Worm (Caenorhabditis elegans) whole organism, mixed stage, embryonic: ENCODE measurements around the gene nlp-33.

Source experiments
- M03D4.4 ChIP-seq: sonication (generic microtip); optimal IDR thresholded peaks from 2 replicates; lab custom pipeline; 2017; ENCODE audit warnings: mild to moderate bottlenecking, missing genetic modification characterization, missing compliant biosample characterization
- bed-3 ChIP-seq: fragments of 200-800 bp; sonication (Bioruptor generic); optimal IDR thresholded peaks from 3 replicates; lab custom pipeline; 2018; ENCODE audit warnings: mild to moderate bottlenecking, missing genetic modification characterization, moderate library complexity, missing compliant biosample characterization
- blmp-1 ChIP-seq: fragments of 150-350 bp; optimal IDR thresholded peaks from 2 replicates; lab custom pipeline; 2014; ENCODE audit warnings: missing biosample characterization, missing genetic modification characterization
- ceh-39 ChIP-seq: fragments of 150-350 bp; optimal IDR thresholded peaks from 2 replicates; lab custom pipeline; 2014; ENCODE audit warnings: missing biosample characterization, missing genetic modification characterization
- ceh-83 ChIP-seq: fragments of 200-800 bp; sonication (Bioruptor generic); optimal IDR thresholded peaks from 2 replicates; lab custom pipeline; 2018; ENCODE audit warnings: mild to moderate bottlenecking, missing genetic modification characterization, missing compliant biosample characterization
- cnd-1 ChIP-seq: fragments of 200-800 bp; sonication (Bioruptor generic); optimal IDR thresholded peaks from 2 replicates; lab custom pipeline; 2018; ENCODE audit warnings: mild to moderate bottlenecking, missing genetic modification characterization, missing compliant biosample characterization
- drap-1 ChIP-seq: fragments of 200-800 bp; sonication (Bioruptor generic); optimal IDR thresholded peaks from 3 replicates; lab custom pipeline; 2018; ENCODE audit warnings: mild to moderate bottlenecking, missing genetic modification characterization, missing compliant biosample characterization
- elt-1 ChIP-seq: sonication (generic microtip); optimal IDR thresholded peaks from 2 replicates; lab custom pipeline; 2017; ENCODE audit warnings: missing genetic modification characterization, mild to moderate bottlenecking, missing compliant biosample characterization, antibody characterized with exemption, moderate library complexity, borderline replicate concordance; ENCODE audit not compliant: insufficient read depth
- elt-3 ChIP-seq: fragments of 150-350 bp; optimal IDR thresholded peaks from 2 replicates; lab custom pipeline; 2014; ENCODE audit warnings: missing biosample characterization, missing genetic modification characterization
- flh-1 ChIP-seq: fragments of 200-800 bp; sonication (Bioruptor generic); optimal IDR thresholded peaks from 2 replicates; lab custom pipeline; 2018; ENCODE audit warnings: mild to moderate bottlenecking, missing genetic modification characterization, moderate library complexity, missing compliant biosample characterization
- ham-2 ChIP-seq: fragments of 200-800 bp; sonication (Bioruptor generic); optimal IDR thresholded peaks from 2 replicates; lab custom pipeline; 2018; ENCODE audit warnings: mild to moderate bottlenecking, missing genetic modification characterization, missing compliant biosample characterization
- hlh-1 ChIP-seq: fragments of 150-350 bp; optimal IDR thresholded peaks from 2 replicates; lab custom pipeline; 2014; ENCODE audit warnings: missing biosample characterization, missing genetic modification reagents, missing genetic modification characterization
- lin-32 ChIP-seq: fragments of 200-800 bp; sonication (Bioruptor generic); optimal IDR thresholded peaks from 2 replicates; lab custom pipeline; 2018; ENCODE audit warnings: mild to moderate bottlenecking, missing genetic modification characterization, missing compliant biosample characterization
- lsy-2 ChIP-seq: fragments of 150-350 bp; optimal IDR thresholded peaks from 2 replicates; lab custom pipeline; 2014; ENCODE audit warnings: missing biosample characterization, missing genetic modification characterization
- mab-5 ChIP-seq: fragments of 150-350 bp; optimal IDR thresholded peaks from 2 replicates; lab custom pipeline; 2014; ENCODE audit warnings: missing biosample characterization, missing genetic modification characterization
- mep-1 ChIP-seq: fragments of 150-350 bp; optimal IDR thresholded peaks from 2 replicates; lab custom pipeline; 2017; ENCODE audit warnings: missing biosample characterization, missing genetic modification reagents, missing genetic modification characterization, inconsistent platforms
- mls-2 ChIP-seq: sonication (generic microtip); optimal IDR thresholded peaks from 2 replicates; lab custom pipeline; 2016; ENCODE audit warnings: mild to moderate bottlenecking, missing genetic modification characterization, moderate library complexity, missing compliant biosample characterization
- nhr-12 ChIP-seq: fragments of 150-350 bp; optimal IDR thresholded peaks from 2 replicates; lab custom pipeline; 2014; ENCODE audit warnings: missing biosample characterization, missing genetic modification characterization
- nhr-2 ChIP-seq: fragments of 150-350 bp; optimal IDR thresholded peaks from 2 replicates; lab custom pipeline; 2014; ENCODE audit warnings: missing biosample characterization, missing genetic modification characterization
- nhr-237 ChIP-seq: fragments of 150-350 bp; optimal IDR thresholded peaks from 2 replicates; lab custom pipeline; 2014; ENCODE audit warnings: missing biosample characterization, missing genetic modification characterization
- nhr-28 ChIP-seq: fragments of 150-350 bp; optimal IDR thresholded peaks from 2 replicates; lab custom pipeline; 2014; ENCODE audit warnings: missing biosample characterization, missing genetic modification characterization
- nhr-76 ChIP-seq: sonication (generic microtip); optimal IDR thresholded peaks from 2 replicates; lab custom pipeline; 2017; ENCODE audit warnings: missing biosample characterization, missing genetic modification characterization
- pha-4 ChIP-seq: fragments of 150-350 bp; optimal IDR thresholded peaks from 2 replicates; lab custom pipeline; 2018; ENCODE audit warnings: missing biosample characterization, missing genetic modification reagents, missing genetic modification characterization
- sem-2 ChIP-seq: fragments of 200-800 bp; sonication (Bioruptor generic); optimal IDR thresholded peaks from 2 replicates; lab custom pipeline; 2018; ENCODE audit warnings: mild to moderate bottlenecking, missing genetic modification characterization, missing compliant biosample characterization
- sptf-1 ChIP-seq: sonication (generic microtip); optimal IDR thresholded peaks from 2 replicates; lab custom pipeline; 2017; ENCODE audit warnings: mild to moderate bottlenecking, missing genetic modification characterization, moderate library complexity, missing compliant biosample characterization
- tbx-8 ChIP-seq: fragments of 200-800 bp; sonication (Bioruptor generic); optimal IDR thresholded peaks from 2 replicates; lab custom pipeline; 2018; ENCODE audit warnings: mild to moderate bottlenecking, missing genetic modification characterization, moderate library complexity, missing compliant biosample characterization
- unc-120 ChIP-seq: sonication (generic microtip); optimal IDR thresholded peaks from 2 replicates; lab custom pipeline; 2017; ENCODE audit warnings: missing genetic modification characterization, missing compliant biosample characterization; ENCODE audit not compliant: poor library complexity, severe bottlenecking
- unc-62 ChIP-seq: fragments of 150-350 bp; optimal IDR thresholded peaks from 2 replicates; lab custom pipeline; 2014; ENCODE audit warnings: missing biosample characterization, missing genetic modification reagents, missing genetic modification characterization
- zip-8 ChIP-seq: fragments of 150-350 bp; optimal IDR thresholded peaks from 2 replicates; lab custom pipeline; 2014; ENCODE audit warnings: missing biosample characterization, missing genetic modification characterization
- ztf-11 ChIP-seq: fragments of 150-350 bp; optimal IDR thresholded peaks from 2 replicates; lab custom pipeline; 2014; ENCODE audit warnings: missing biosample characterization, missing genetic modification characterization

The nlp-33 gene

DNA sequence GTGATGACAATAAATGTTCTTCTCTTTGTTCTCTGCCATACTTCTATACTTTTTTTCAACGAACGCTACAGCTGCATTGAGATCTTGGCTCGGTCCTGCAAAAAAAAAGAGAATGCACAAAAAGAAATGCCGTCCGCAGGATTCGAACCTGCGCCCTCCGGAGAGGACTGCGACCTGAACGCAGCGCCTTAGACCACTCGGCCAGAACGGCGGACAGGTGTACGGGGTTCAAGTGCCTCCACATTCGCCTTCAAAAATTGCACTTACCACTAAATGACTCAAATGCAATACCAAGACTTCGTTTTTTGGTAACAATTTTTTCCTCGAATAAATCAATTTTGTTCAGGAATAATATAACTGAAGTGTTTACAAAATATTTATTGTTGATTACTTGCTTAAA, 27.5 kb downstream of the nlp-33 start:
- TF ChIP-seq ceh-83 (GFP tag; lab: Kevin White, UChicago) = peak; percentile 55
- no peak for TF ChIP-seq sptf-1 (tag; lab: Kevin White, UChicago)

DNA sequence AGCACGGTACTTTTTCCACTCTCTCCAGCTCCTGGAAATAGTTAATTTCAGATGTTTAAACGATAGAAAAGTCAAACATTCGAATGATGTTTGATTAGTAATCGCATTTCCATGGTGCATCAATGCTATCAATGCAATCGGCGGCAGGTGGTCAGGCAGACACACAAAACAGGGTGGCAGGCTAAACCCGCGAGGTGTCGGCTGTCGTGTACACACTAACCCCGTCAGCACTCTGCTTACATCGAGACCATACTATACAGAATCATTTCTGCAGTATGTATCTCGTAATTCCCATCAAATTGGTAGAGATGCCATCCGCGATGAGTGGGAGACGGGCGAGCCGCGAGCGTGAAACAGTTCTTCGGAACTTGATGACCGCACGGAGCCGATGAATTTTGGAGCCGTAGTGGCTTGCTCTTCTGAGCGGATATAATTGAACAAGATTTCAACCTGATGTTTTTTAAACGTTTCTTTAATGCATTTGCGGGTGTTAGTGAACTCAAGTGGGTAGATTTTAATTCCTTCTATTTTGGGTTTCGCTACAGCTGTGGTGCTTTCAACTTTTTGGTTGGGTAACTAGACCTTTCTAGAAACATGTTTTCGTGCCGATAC, 29.7 kb downstream of the nlp-33 start:
- peak; percentile 2 for TF ChIP-seq sem-2 (GFP tag; lab: Kevin White, UChicago)

DNA sequence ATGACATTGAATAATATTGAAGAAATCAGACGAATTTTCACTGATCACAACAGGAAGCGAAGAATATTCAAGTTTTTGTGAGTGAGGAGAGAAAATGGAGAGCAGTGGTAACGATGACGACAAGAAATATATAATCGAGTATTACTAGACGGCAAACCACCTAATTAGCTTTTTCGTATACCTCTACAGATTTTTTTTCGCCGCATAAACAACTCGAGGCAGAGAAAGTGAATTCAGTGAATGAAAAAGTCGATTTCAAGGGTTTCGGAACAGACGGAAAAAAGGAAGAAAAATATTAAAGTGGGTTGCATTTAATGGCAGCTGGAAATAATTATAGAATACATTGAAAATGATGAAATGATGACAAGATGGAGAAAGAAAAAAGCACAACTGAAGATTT, 30.4 kb downstream of the nlp-33 start, which contains the start of gene gpa-1:
TSS of gene gpa-1 (minus strand) at position 101 of the 400 bp plus-strand sequence.
- TF ChIP-seq nhr-76 (tag; lab: Kevin White, UChicago) (no peak), zip-8 (no peak), ham-2 (GFP tag; lab: Kevin White, UChicago) (no peak), mls-2 (no peak), hlh-1 (tag; lab: Kevin White, UChicago) (no peak), ztf-11 (tag; lab: Kevin White, UChicago) (no peak), mep-1 (tag; lab: Kevin White, UChicago) (no peak), nhr-237 (tag; lab: Kevin White, UChicago) (no peak), blmp-1 (no peak), nhr-28 (tag; lab: Kevin White, UChicago) (no peak), bed-3 (GFP tag; lab: Kevin White, UChicago) (no peak), unc-120 (no peak), ceh-39 (tag; lab: Kevin White, UChicago) (no peak), unc-62 (GFP tag; lab: Kevin White, UChicago) (no peak), elt-3 (tag; lab: Kevin White, UChicago) (no peak), nhr-12 (tag; lab: Kevin White, UChicago) (no peak), mab-5 (tag; lab: Kevin White, UChicago) (no peak), pha-4 (tag; lab: Kevin White, UChicago) (no peak)
- TF ChIP-seq, all 35 proteins: peak for 0

DNA sequence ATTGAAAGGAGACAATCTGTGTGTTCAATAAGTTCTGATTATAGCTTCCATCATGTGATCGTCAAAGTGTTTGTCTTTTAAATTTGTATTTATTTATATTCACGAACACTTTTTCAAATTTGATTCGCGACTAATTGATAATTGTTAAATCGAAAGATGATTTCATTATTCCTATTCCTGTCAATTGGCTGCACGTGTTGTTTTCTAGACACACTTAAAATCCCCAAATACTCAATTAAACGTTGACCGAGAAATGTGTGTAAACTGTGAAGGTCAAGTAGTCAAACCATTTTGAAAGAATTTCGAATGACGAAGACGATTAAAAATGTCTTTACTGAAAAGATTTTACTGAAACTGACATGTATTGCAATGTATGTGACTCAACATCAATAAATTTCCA, 33.8 kb downstream of the nlp-33 start:
- TF ChIP-seq zip-8 (no peak), blmp-1 (no peak), tbx-8 (no peak), nhr-28 (tag; lab: Kevin White, UChicago) (no peak), lsy-2 (tag; lab: Kevin White, UChicago) (no peak), ceh-39 (tag; lab: Kevin White, UChicago) (no peak), nhr-2 (tag; lab: Kevin White, UChicago) (no peak), mls-2 (no peak), unc-62 (GFP tag; lab: Kevin White, UChicago) (no peak), nhr-76 (tag; lab: Kevin White, UChicago) (no peak), sptf-1 (tag; lab: Kevin White, UChicago) (no peak), mep-1 (tag; lab: Kevin White, UChicago) (no peak), M03D4.4 (tag; lab: Kevin White, UChicago) (no peak), drap-1 (no peak), ztf-11 (tag; lab: Kevin White, UChicago) (no peak), hlh-1 (tag; lab: Kevin White, UChicago) (no peak), lin-32 (GFP tag; lab: Kevin White, UChicago) (no peak), flh-1 (GFP tag; lab: Kevin White, UChicago) (no peak), cnd-1 (tag; lab: Kevin White, UChicago) (no peak)
- TF ChIP-seq, all 35 proteins: peak for 0

DNA sequence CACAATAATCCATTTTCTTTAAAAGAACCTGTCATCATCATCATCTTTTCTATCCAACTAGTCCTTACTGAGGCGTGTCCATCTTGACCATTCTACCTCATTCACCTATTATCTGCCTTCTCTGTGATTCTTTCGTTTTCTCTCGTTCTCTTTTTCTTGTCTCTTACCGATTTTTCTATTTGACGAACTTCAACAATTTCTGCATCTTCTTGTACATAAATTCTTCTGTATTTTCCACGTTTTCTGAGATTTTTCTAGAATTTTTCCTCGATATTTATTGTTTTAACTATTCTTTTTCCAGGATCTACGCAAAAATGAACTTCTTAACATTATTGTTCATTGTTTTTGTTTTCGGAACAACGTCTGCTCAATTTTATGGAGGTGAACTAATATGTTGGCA, 35.8 kb downstream of the nlp-33 start, which contains the start of gene cnc-10:
TSS of gene cnc-10 (plus strand) at position 301 of the 400 bp plus-strand sequence.
- TF ChIP-seq M03D4.4 (tag; lab: Kevin White, UChicago) = no peak
- TF ChIP-seq hlh-1 (tag; lab: Kevin White, UChicago) = no peak
- no peak for TF ChIP-seq sptf-1 (tag; lab: Kevin White, UChicago)
- TF ChIP-seq flh-1 (GFP tag; lab: Kevin White, UChicago) = no peak
- no peak for TF ChIP-seq lsy-2 (tag; lab: Kevin White, UChicago)
- no peak for TF ChIP-seq elt-1 (tag; lab: Kevin White, UChicago)
- TF ChIP-seq zip-8 = no peak
- TF ChIP-seq ceh-39 (tag; lab: Kevin White, UChicago) = no peak
